Fruit fly (Drosophila melanogaster) whole organism, embryonic: ENCODE results near the gene COX7AL2.

Experiments used
- B-H1 ChIP-seq: fragments of 200-800 bp; sonication (Bioruptor generic); IDR thresholded peaks from 3 replicates; pipeline ENCODE4 v1.3.6; 2022; ENCODE audit warnings: missing biosample characterization, missing genetic modification characterization
- BtbVII ChIP-seq: fragments of 200-800 bp; sonication (Bioruptor generic); optimal IDR thresholded peaks from 3 replicates; lab custom pipeline; 2017; ENCODE audit warnings: missing biosample characterization, mild to moderate bottlenecking, missing genetic modification characterization
- CG10209 ChIP-seq: fragments of 200-800 bp; sonication (Bioruptor generic); optimal IDR thresholded peaks from 3 replicates; lab custom pipeline; 2017; ENCODE audit warnings: missing biosample characterization, mild to moderate bottlenecking, missing genetic modification characterization, missing genetic modification reagents
- CG10274 ChIP-seq: fragments of 200-800 bp; sonication (Bioruptor generic); optimal IDR thresholded peaks from 3 replicates; lab custom pipeline; 2017; ENCODE audit warnings: missing biosample characterization, mild to moderate bottlenecking, missing genetic modification characterization
- CG10979 ChIP-seq: fragments of 200-800 bp; sonication (Bioruptor generic); optimal IDR thresholded peaks from 2 replicates; lab custom pipeline; 2018; ENCODE audit warnings: missing biosample characterization, mild to moderate bottlenecking, missing genetic modification characterization, moderate library complexity
- CG11695 ChIP-seq: fragments of 200-800 bp; sonication (Bioruptor generic); IDR thresholded peaks from 3 replicates; pipeline ENCODE4 v1.3.6; 2022; ENCODE audit warnings: missing biosample characterization, missing genetic modification characterization
- CG12236 ChIP-seq: fragments of 200-800 bp; sonication (Bioruptor generic); optimal IDR thresholded peaks from 2 replicates; lab custom pipeline; 2016; ENCODE audit warnings: missing biosample characterization, missing genetic modification characterization
- CG16815 ChIP-seq: fragments of 200-800 bp; sonication (Bioruptor generic); optimal IDR thresholded peaks from 3 replicates; lab custom pipeline; 2017; ENCODE audit warnings: missing biosample characterization, mild to moderate bottlenecking, missing genetic modification characterization
- CG17385 ChIP-seq: fragments of 200-800 bp; sonication (Bioruptor generic); optimal IDR thresholded peaks from 3 replicates; lab custom pipeline; 2018; ENCODE audit warnings: missing biosample characterization, mild to moderate bottlenecking, missing genetic modification characterization
- CG2202 ChIP-seq: fragments of 200-800 bp; sonication (Bioruptor generic); optimal IDR thresholded peaks from 2 replicates; lab custom pipeline; 2018; ENCODE audit warnings: missing biosample characterization, mild to moderate bottlenecking, missing genetic modification characterization
- CG3163 ChIP-seq: fragments of 200-800 bp; sonication (Bioruptor generic); optimal IDR thresholded peaks from 3 replicates; lab custom pipeline; 2016; ENCODE audit warnings: missing biosample characterization, missing genetic modification characterization
- CG7372 ChIP-seq: fragments of 200-800 bp; sonication (Bioruptor generic); IDR thresholded peaks from 2 replicates; pipeline ENCODE4 v1.3.6; 2022; ENCODE audit warnings: missing biosample characterization, missing genetic modification characterization
- CG7556 ChIP-seq: fragments of 200-800 bp; sonication (Bioruptor generic); optimal IDR thresholded peaks from 2 replicates; lab custom pipeline; 2017; ENCODE audit warnings: missing biosample characterization, mild to moderate bottlenecking, missing genetic modification characterization
- CG7786 ChIP-seq: fragments of 200-800 bp; sonication (Bioruptor generic); optimal IDR thresholded peaks from 2 replicates; lab custom pipeline; 2016; ENCODE audit warnings: missing biosample characterization, missing genetic modification characterization
- CG7928 ChIP-seq: fragments of 200-800 bp; sonication (Bioruptor generic); optimal IDR thresholded peaks from 2 replicates; lab custom pipeline; 2017; ENCODE audit warnings: missing biosample characterization, mild to moderate bottlenecking, missing genetic modification characterization
- CG8089 ChIP-seq: fragments of 200-800 bp; sonication (Bioruptor generic); optimal IDR thresholded peaks from 3 replicates; lab custom pipeline; 2016; ENCODE audit warnings: missing biosample characterization, missing genetic modification characterization
- CG9727 ChIP-seq: fragments of 200-800 bp; sonication (Bioruptor generic); optimal IDR thresholded peaks from 3 replicates; lab custom pipeline; 2017; ENCODE audit warnings: missing biosample characterization, mild to moderate bottlenecking, missing genetic modification characterization
- CG9817 ChIP-seq: fragments of 200-800 bp; sonication (Bioruptor generic); optimal IDR thresholded peaks from 2 replicates; lab custom pipeline; 2018; ENCODE audit warnings: missing biosample characterization, mild to moderate bottlenecking, missing genetic modification characterization, moderate library complexity
- Ets65A ChIP-seq: fragments of 200-800 bp; sonication (Bioruptor generic); peaks from one replicate; lab custom pipeline; 2016; ENCODE audit warnings: missing biosample characterization, missing genetic modification characterization
- GATAe ChIP-seq: fragments of 200-800 bp; sonication (Bioruptor generic); conservative IDR thresholded peaks from 2 replicates; pipeline ENCODE4 v1.3.6; 2022; ENCODE audit warnings: missing biosample characterization, missing genetic modification characterization
- MBD-R2 ChIP-seq: fragments of 200-800 bp; sonication (Bioruptor generic); IDR thresholded peaks from 2 replicates; pipeline ENCODE4 v1.3.6; 2022; ENCODE audit warnings: missing biosample characterization, missing genetic modification characterization
- Max ChIP-seq: fragments of 200-800 bp; sonication (Bioruptor generic); optimal IDR thresholded peaks from 2 replicates; lab custom pipeline; 2016; ENCODE audit warnings: missing biosample characterization, mild to moderate bottlenecking, missing genetic modification characterization
- Neu2 ChIP-seq: fragments of 200-800 bp; sonication (Bioruptor generic); optimal IDR thresholded peaks from 3 replicates; lab custom pipeline; 2016; ENCODE audit warnings: missing biosample characterization, missing genetic modification characterization, borderline replicate concordance
- Oli ChIP-seq: fragments of 200-800 bp; sonication (Bioruptor generic); optimal IDR thresholded peaks from 2 replicates; lab custom pipeline; 2018; ENCODE audit warnings: missing biosample characterization, mild to moderate bottlenecking, missing genetic modification characterization, moderate library complexity
- Opbp ChIP-seq: fragments of 200-800 bp; sonication (Bioruptor generic); IDR thresholded peaks from 3 replicates; pipeline ENCODE4 v1.3.6; 2022; ENCODE audit warnings: missing biosample characterization, missing genetic modification characterization; ENCODE audit not compliant: partially characterized antibody
- Sry-β ChIP-seq: fragments of 200-800 bp; sonication (Bioruptor generic); optimal IDR thresholded peaks from 2 replicates; lab custom pipeline; 2018; ENCODE audit warnings: missing biosample characterization, mild to moderate bottlenecking, missing genetic modification characterization, moderate library complexity
- Xrp1 ChIP-seq: fragments of 200-800 bp; sonication (Bioruptor generic); IDR thresholded peaks from 2 replicates; pipeline ENCODE4 v1.3.6; 2022; ENCODE audit warnings: missing biosample characterization, missing genetic modification characterization
- abd-A ChIP-seq: fragments of 200-800 bp; sonication (Bioruptor generic); optimal IDR thresholded peaks from 3 replicates; lab custom pipeline; 2019; ENCODE audit warnings: missing biosample characterization, mild to moderate bottlenecking, missing genetic modification characterization, moderate library complexity
- ac ChIP-seq: fragments of 200-800 bp; sonication (Bioruptor generic); optimal IDR thresholded peaks from 3 replicates; lab custom pipeline; 2017; ENCODE audit warnings: missing biosample characterization, mild to moderate bottlenecking, missing genetic modification characterization
- al ChIP-seq: fragments of 200-800 bp; sonication (Bioruptor generic); IDR thresholded peaks from 2 replicates; pipeline ENCODE4 v1.3.6; 2022; ENCODE audit warnings: missing biosample characterization, missing genetic modification characterization
- bab2 ChIP-seq: fragments of 200-800 bp; sonication (Bioruptor generic); optimal IDR thresholded peaks from 2 replicates; lab custom pipeline; 2016; ENCODE audit warnings: missing biosample characterization, missing genetic modification characterization
- danr ChIP-seq: fragments of 200-800 bp; sonication (Bioruptor generic); IDR thresholded peaks from 2 replicates; pipeline ENCODE4 v1.3.6; 2022; ENCODE audit warnings: missing biosample characterization, missing genetic modification characterization
- eve ChIP-seq, 2 experiments: fragments of >200 bp; optimal IDR thresholded peaks; 2 replicates each; lab custom pipeline; 2017; ENCODE audit warnings: missing biosample characterization in 2 of 2, missing genetic modification characterization in 2 of 2
- fd102C ChIP-seq: fragments of 200-800 bp; sonication (Bioruptor generic); optimal IDR thresholded peaks from 2 replicates; lab custom pipeline; 2018; ENCODE audit warnings: missing biosample characterization, mild to moderate bottlenecking, missing genetic modification characterization, moderate library complexity
- gcm2 ChIP-seq: fragments of 200-800 bp; sonication (Bioruptor generic); optimal IDR thresholded peaks from 2 replicates; lab custom pipeline; 2016; ENCODE audit warnings: missing biosample characterization, missing genetic modification characterization
- gro ChIP-seq: fragments of 200-800 bp; sonication (Bioruptor generic); optimal IDR thresholded peaks from 2 replicates; lab custom pipeline; 2016; ENCODE audit warnings: missing biosample characterization, missing genetic modification characterization
- gt ChIP-seq: fragments of 200-800 bp; sonication (Bioruptor generic); IDR thresholded peaks from 2 replicates; pipeline ENCODE4 v1.3.6; 2022; ENCODE audit warnings: missing biosample characterization, missing genetic modification characterization
- hbn ChIP-seq: fragments of 200-800 bp; sonication (Bioruptor generic); IDR thresholded peaks from 2 replicates; pipeline ENCODE4 v1.3.6; 2022; ENCODE audit warnings: missing biosample characterization, missing genetic modification characterization; ENCODE audit not compliant: partially characterized antibody
- jigr1 ChIP-seq: fragments of 200-800 bp; sonication (Bioruptor generic); IDR thresholded peaks from 3 replicates; pipeline ENCODE4 v1.3.6; 2022; ENCODE audit warnings: missing biosample characterization, missing genetic modification characterization
- jing ChIP-seq: fragments of 200-800 bp; sonication (Bioruptor generic); optimal IDR thresholded peaks from 2 replicates; lab custom pipeline; 2018; ENCODE audit warnings: missing biosample characterization, mild to moderate bottlenecking, missing genetic modification characterization
- knrl ChIP-seq: fragments of 200-800 bp; sonication (Bioruptor generic); IDR thresholded peaks from 3 replicates; pipeline ENCODE4 v1.3.6; 2022; ENCODE audit warnings: missing biosample characterization, missing genetic modification characterization; ENCODE audit not compliant: partially characterized antibody
- lilli ChIP-seq: fragments of 200-800 bp; sonication (Bioruptor generic); optimal IDR thresholded peaks from 3 replicates; lab custom pipeline; 2016; ENCODE audit warnings: missing biosample characterization, missing genetic modification characterization
- nmo ChIP-seq: fragments of 200-800 bp; sonication (Bioruptor generic); optimal IDR thresholded peaks from 2 replicates; lab custom pipeline; 2018; ENCODE audit warnings: missing biosample characterization, mild to moderate bottlenecking, missing genetic modification characterization, moderate library complexity
- pan ChIP-seq, 4 experiments: fragments of >200 bp in 3 of 4; fragments of 200-800 bp in 1 of 4; sonication (Bioruptor generic) in 1 of 4; optimal IDR thresholded peaks in 3 of 4; IDR thresholded peaks in 1 of 4; 2 replicates each; pipeline versions ENCODE4 v1.3.6 to Lab custom; 2017 to 2022; ENCODE audit warnings: missing biosample characterization in 2 of 4, missing genetic modification characterization in 2 of 4, mixed read lengths in 1 of 4
- slp2 ChIP-seq: fragments of 200-800 bp; sonication (Bioruptor generic); optimal IDR thresholded peaks from 2 replicates; lab custom pipeline; 2016; ENCODE audit warnings: missing biosample characterization, missing genetic modification characterization
- tgo ChIP-seq: fragments of 200-800 bp; sonication (Bioruptor generic); IDR thresholded peaks from 3 replicates; pipeline ENCODE4 v1.3.6; 2022; ENCODE audit warnings: missing biosample characterization, missing genetic modification characterization
- tio ChIP-seq: fragments of 200-800 bp; sonication (Bioruptor generic); optimal IDR thresholded peaks from 2 replicates; lab custom pipeline; 2017; ENCODE audit warnings: missing biosample characterization, missing genetic modification characterization, inconsistent platforms
- unc-4 ChIP-seq: fragments of 200-800 bp; sonication (Bioruptor generic); IDR thresholded peaks from 2 replicates; pipeline ENCODE4 v1.3.6; 2022; ENCODE audit warnings: missing biosample characterization, missing genetic modification characterization; ENCODE audit not compliant: partially characterized antibody
- usp ChIP-seq: fragments of >200 bp; optimal IDR thresholded peaks from 2 replicates; lab custom pipeline; 2017; ENCODE audit warnings: missing biosample characterization, missing genetic modification characterization

The COX7AL2 gene

dm6 chr2L:2177312-2177968 lies 20.3 kb downstream of the COX7AL2 start (continued):
- TF ChIP-seq GATAe: no peak
- TF ChIP-seq eve (GFP tag; optimal IDR thresholded peaks at IDR 0.05; lab: Kevin White, UChicago): peak in 1 of 2 experiments; percentile 84
- TF ChIP-seq CG8089 (GFP tag; lab: Kevin White, UChicago): no peak
- peak; percentile 25 for TF ChIP-seq CG10274 (GFP tag; lab: Kevin White, UChicago)
- no peak for TF ChIP-seq CG16815
- no peak for TF ChIP-seq jing (GFP tag; lab: Kevin White, UChicago)
- TF ChIP-seq gcm2 (GFP tag; lab: Kevin White, UChicago): peak; percentile 64
- no peak for TF ChIP-seq unc-4 (GFP tag; lab: Robert Waterston, UW)
- TF ChIP-seq CG3163 (GFP tag; lab: Kevin White, UChicago): no peak
- no peak for TF ChIP-seq hbn (GFP tag; lab: Robert Waterston, UW)
- TF ChIP-seq tgo: peak; percentile 29; the same call in 1 of the 3 replicates
- no peak for TF ChIP-seq CG11695 (GFP tag; lab: Robert Waterston, UW)
- TF ChIP-seq gro (GFP tag; lab: Kevin White, UChicago): peak; percentile 62
- peak; percentile 42 for TF ChIP-seq CG9727 (GFP tag; lab: Kevin White, UChicago)
- TF ChIP-seq BtbVII: no peak
- no peak for TF ChIP-seq gt (GFP tag; lab: Robert Waterston, UW)
- peak; percentile 16 for TF ChIP-seq CG2202
- peak; percentile 13; the same call in 1 of the 2 replicates for TF ChIP-seq MBD-R2 (GFP tag; lab: Robert Waterston, UW)
- no peak for TF ChIP-seq CG7928
- peak; percentile 37 for TF ChIP-seq CG9817 (tag; lab: Kevin White, UChicago)
- TF ChIP-seq Xrp1 (GFP tag; lab: Robert Waterston, UW): peak; percentile 54; the same call in 1 of the 2 replicates
- no peak for TF ChIP-seq usp (GFP tag; lab: Kevin White, UChicago)
- peak; percentile 31 for TF ChIP-seq nmo (GFP tag; lab: Kevin White, UChicago)
- TF ChIP-seq Max (GFP tag; lab: Kevin White, UChicago): peak; percentile 48
- peak; percentile 50 for TF ChIP-seq bab2 (GFP tag; lab: Kevin White, UChicago)
- TF ChIP-seq slp2: no peak
- peak; percentile 45 for TF ChIP-seq tio (GFP tag; lab: Kevin White, UChicago)
- TF ChIP-seq CG7786 (GFP tag; lab: Kevin White, UChicago): peak; percentile 54
- TF ChIP-seq ac (GFP tag; lab: Kevin White, UChicago): no peak
- no peak for TF ChIP-seq B-H1 (GFP tag; lab: Robert Waterston, UW)
- peak; percentile 64 for TF ChIP-seq lilli (GFP tag; lab: Kevin White, UChicago)
- peak; percentile 55 for TF ChIP-seq al
- peak; percentile 92 for TF ChIP-seq Ets65A
- no peak for TF ChIP-seq danr (GFP tag; lab: Robert Waterston, UW)
- no peak for TF ChIP-seq fd102C (GFP tag; lab: Kevin White, UChicago)
- no peak for TF ChIP-seq Sry-β (GFP tag; lab: Kevin White, UChicago)
- peak; percentile 63 for TF ChIP-seq Oli (tag; lab: Kevin White, UChicago)
- no peak for TF ChIP-seq pan (optimal IDR thresholded peaks at IDR 0.05; lab: Kevin White, UChicago)
- TF ChIP-seq pan (GFP tag; optimal IDR thresholded peaks at IDR 0.05 in 1 of 2, IDR thresholded peaks at IDR 0.05 in 1 of 2): peak in 1 of 2 experiments; percentile 54
- peak; percentile 5 for TF ChIP-seq CG10979 (tag; lab: Kevin White, UChicago)
- TF ChIP-seq Opbp: no peak
- peak; percentile 41 for TF ChIP-seq CG10209
- no peak for TF ChIP-seq CG7372
- no peak for TF ChIP-seq CG17385 (GFP tag; lab: Kevin White, UChicago)
- no peak for TF ChIP-seq Neu2 (GFP tag; lab: Kevin White, UChicago)
- TF ChIP-seq CG12236 (GFP tag; lab: Kevin White, UChicago): peak; percentile 1
- no peak for TF ChIP-seq abd-A
- TF ChIP-seq jigr1: no peak
- peak; percentile 34 for TF ChIP-seq CG7556
- TF ChIP-seq knrl (GFP tag; lab: Robert Waterston, UW): no peak
